Worm (Caenorhabditis elegans) whole organism, midembryonic: ENCODE measurements around the gene npr-32.

ENCODE experiments used
- T22C8.4 ChIP-seq: fragments of 200-800 bp; sonication (Bioruptor generic); IDR thresholded peaks from 2 replicates; pipeline ENCODE4 v1.3.6; 2022; ENCODE audit warnings: missing genetic modification characterization, missing compliant biosample characterization
- cog-1 ChIP-seq: sonication (generic microtip); optimal IDR thresholded peaks from 2 replicates; lab custom pipeline; 2016; ENCODE audit warnings: missing genetic modification characterization, missing compliant biosample characterization
- flt-1 ChIP-seq: fragments of 200-800 bp; sonication (Bioruptor generic); IDR thresholded peaks from 2 replicates; pipeline ENCODE4 v1.3.6; 2022; ENCODE audit warnings: missing genetic modification characterization, missing compliant biosample characterization
- klf-2 ChIP-seq: fragments of 200-800 bp; sonication (Bioruptor generic); conservative IDR thresholded peaks from 2 replicates; pipeline ENCODE4 v1.3.6; 2022; ENCODE audit warnings: missing genetic modification reagents, missing genetic modification characterization, missing compliant biosample characterization
- med-1 ChIP-seq: sonication (generic microtip); optimal IDR thresholded peaks from 2 replicates; lab custom pipeline; 2017; ENCODE audit warnings: missing genetic modification characterization, mild to moderate bottlenecking, missing compliant biosample characterization, antibody characterized with exemption, missing genetic modification reagents; ENCODE audit not compliant: insufficient read depth
- ref-1 ChIP-seq: fragments of 200-800 bp; sonication (Bioruptor generic); conservative IDR thresholded peaks from 2 replicates; pipeline ENCODE4 v1.3.6; 2022; ENCODE audit warnings: missing genetic modification reagents, missing genetic modification characterization, missing compliant biosample characterization
- tab-1 ChIP-seq: fragments of 200-800 bp; sonication (Bioruptor generic); IDR thresholded peaks from 2 replicates; pipeline ENCODE4 v1.3.6; 2022; ENCODE audit warnings: missing genetic modification characterization, missing compliant biosample characterization
- ztf-23 ChIP-seq: fragments of 200-800 bp; sonication (Bioruptor generic); IDR thresholded peaks from 2 replicates; pipeline ENCODE4 v1.3.6; 2022; ENCODE audit warnings: missing genetic modification reagents, missing genetic modification characterization, missing compliant biosample characterization
- ztf-29 ChIP-seq: fragments of 200-800 bp; sonication (Bioruptor generic); IDR thresholded peaks from 2 replicates; pipeline ENCODE4 v1.3.6; 2022; ENCODE audit warnings: missing genetic modification reagents, missing genetic modification characterization, missing compliant biosample characterization

The npr-32 gene

ce11 chrIV:17237029-17237428 lies 6.2 kb upstream of the npr-32 start:
- TF ChIP-seq flt-1 (GFP tag; lab: Robert Waterston, UW), result no peak
- TF ChIP-seq ztf-23 (GFP tag; lab: Robert Waterston, UW), result no peak
- no peak for TF ChIP-seq med-1 (GFP tag; lab: Kevin White, UChicago)
- no peak for TF ChIP-seq ztf-29 (GFP tag; lab: Robert Waterston, UW)
- TF ChIP-seq tab-1 (GFP tag; lab: Robert Waterston, UW), result no peak
- no peak for TF ChIP-seq T22C8.4 (GFP tag; lab: Robert Waterston, UW)
- TF ChIP-seq klf-2, result no peak
- no peak for TF ChIP-seq ref-1
- TF ChIP-seq cog-1 (tag; lab: Kevin White, UChicago), result no peak

ce11 chrIV:17233494-17233893 lies 2.6 kb upstream of the npr-32 start:
- TF ChIP-seq flt-1 (GFP tag; lab: Robert Waterston, UW) (no peak), med-1 (GFP tag; lab: Kevin White, UChicago) (no peak), ref-1 (no peak), tab-1 (GFP tag; lab: Robert Waterston, UW) (no peak), ztf-29 (GFP tag; lab: Robert Waterston, UW) (no peak), ztf-23 (GFP tag; lab: Robert Waterston, UW) (no peak), klf-2 (no peak), T22C8.4 (GFP tag; lab: Robert Waterston, UW) (no peak), cog-1 (tag; lab: Kevin White, UChicago) (no peak)

- TF ChIP-seq T22C8.4 (GFP tag; lab: Robert Waterston, UW) (no peak), ref-1 (no peak), tab-1 (GFP tag; lab: Robert Waterston, UW) (no peak), ztf-23 (GFP tag; lab: Robert Waterston, UW) (no peak), ztf-29 (GFP tag; lab: Robert Waterston, UW) (no peak), klf-2 (no peak), med-1 (GFP tag; lab: Kevin White, UChicago) (no peak), cog-1 (tag; lab: Kevin White, UChicago) (no peak), flt-1 (GFP tag; lab: Robert Waterston, UW) (no peak)
Measured at ce11 chrIV:17232899-17233298, 2.0 kb upstream of the npr-32 start.

ce11 chrIV:17223474-17223873 lies 7.4 kb downstream of the npr-32 start, which contains the start of gene Y116A8B.4:
Y116A8B.4 (plus strand) TSS chrIV:17223774.
- TF ChIP-seq tab-1 (GFP tag; lab: Robert Waterston, UW) (no peak), cog-1 (tag; lab: Kevin White, UChicago) (no peak), ztf-29 (GFP tag; lab: Robert Waterston, UW) (no peak), med-1 (GFP tag; lab: Kevin White, UChicago) (no peak), T22C8.4 (GFP tag; lab: Robert Waterston, UW) (no peak)

ce11 chrIV:17216048-17216447 lies 14.8 kb downstream of the npr-32 start, which contains the start of gene Y116A8B.1:
Y116A8B.1 (plus strand) TSS chrIV:17216348.
- TF ChIP-seq med-1 (GFP tag; lab: Kevin White, UChicago) (no peak), tab-1 (GFP tag; lab: Robert Waterston, UW) (no peak), flt-1 (GFP tag; lab: Robert Waterston, UW) (no peak), ztf-23 (GFP tag; lab: Robert Waterston, UW) (no peak), klf-2 (no peak), T22C8.4 (GFP tag; lab: Robert Waterston, UW) (no peak), ref-1 (no peak), ztf-29 (GFP tag; lab: Robert Waterston, UW) (no peak), cog-1 (tag; lab: Kevin White, UChicago) (no peak)

ce11 chrIV:17215070-17215469 lies 15.8 kb downstream of the npr-32 start:
- TF ChIP-seq ztf-23 (GFP tag; lab: Robert Waterston, UW), result no peak
- no peak for TF ChIP-seq klf-2
- TF ChIP-seq T22C8.4 (GFP tag; lab: Robert Waterston, UW), result no peak
- no peak for TF ChIP-seq ztf-29 (GFP tag; lab: Robert Waterston, UW)
- no peak for TF ChIP-seq med-1 (GFP tag; lab: Kevin White, UChicago)
- no peak for TF ChIP-seq flt-1 (GFP tag; lab: Robert Waterston, UW)
- no peak for TF ChIP-seq cog-1 (tag; lab: Kevin White, UChicago)
- TF ChIP-seq ref-1, result no peak

- TF ChIP-seq flt-1 (GFP tag; lab: Robert Waterston, UW), result no peak
- TF ChIP-seq ref-1, result no peak
- TF ChIP-seq T22C8.4 (GFP tag; lab: Robert Waterston, UW), result no peak
- TF ChIP-seq ztf-29 (GFP tag; lab: Robert Waterston, UW), result no peak
- TF ChIP-seq med-1 (GFP tag; lab: Kevin White, UChicago), result no peak
- no peak for TF ChIP-seq klf-2
- no peak for TF ChIP-seq ztf-23 (GFP tag; lab: Robert Waterston, UW)
- no peak for TF ChIP-seq cog-1 (tag; lab: Kevin White, UChicago)
- TF ChIP-seq tab-1 (GFP tag; lab: Robert Waterston, UW), result no peak
Measured at ce11 chrIV:17210754-17211153, 20.1 kb downstream of the npr-32 start.

ce11 chrIV:17209309-17209708 lies 21.5 kb downstream of the npr-32 start:
- no peak for TF ChIP-seq cog-1 (tag; lab: Kevin White, UChicago)
- no peak for TF ChIP-seq klf-2
- TF ChIP-seq T22C8.4 (GFP tag; lab: Robert Waterston, UW), result no peak
- no peak for TF ChIP-seq ztf-23 (GFP tag; lab: Robert Waterston, UW)
- TF ChIP-seq ref-1, result no peak
- no peak for TF ChIP-seq ztf-29 (GFP tag; lab: Robert Waterston, UW)

ce11 chrIV:17207864-17208263 lies 23.0 kb downstream of the npr-32 start:
- no peak for TF ChIP-seq ztf-29 (GFP tag; lab: Robert Waterston, UW)
- TF ChIP-seq ztf-23 (GFP tag; lab: Robert Waterston, UW), result no peak
- TF ChIP-seq T22C8.4 (GFP tag; lab: Robert Waterston, UW), result no peak
- no peak for TF ChIP-seq cog-1 (tag; lab: Kevin White, UChicago)
- TF ChIP-seq ref-1, result no peak
- no peak for TF ChIP-seq tab-1 (GFP tag; lab: Robert Waterston, UW)
- TF ChIP-seq flt-1 (GFP tag; lab: Robert Waterston, UW), result no peak
- TF ChIP-seq klf-2, result no peak
- no peak for TF ChIP-seq med-1 (GFP tag; lab: Kevin White, UChicago)
